Worm (Caenorhabditis elegans): ENCODE measurements around the gene C08E8.5.

Gene C08E8.5

ce11 chrV:18375551-18375950 is 15.8 kb upstream of the C08E8.5 start:
- TF ChIP-seq ztf-29 (GFP tag; IDR thresholded peaks at IDR 0.05) (no peak), T22C8.4 (GFP tag; IDR thresholded peaks at IDR 0.05) (peak; percentile 79), flt-1 (GFP tag; IDR thresholded peaks at IDR 0.05) (no peak)

DNA sequence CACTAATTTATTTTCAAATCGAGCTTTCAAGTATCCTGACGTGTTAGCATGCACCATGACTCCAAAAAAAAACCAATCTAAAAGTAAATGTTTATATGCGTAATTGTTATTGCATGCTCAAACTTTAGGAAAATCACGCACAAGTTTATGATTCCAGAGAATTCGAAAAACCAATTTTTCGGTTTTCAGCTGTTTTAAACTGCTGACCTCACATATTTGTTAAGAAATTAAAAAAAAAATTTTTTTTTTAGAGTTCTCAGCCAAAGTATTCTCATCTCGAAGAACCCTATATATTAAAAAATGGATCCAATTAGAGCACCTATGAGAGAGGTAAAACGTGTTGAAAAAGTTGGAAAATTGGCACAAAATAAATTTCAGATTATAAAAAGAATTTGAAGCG is 14.4 kb upstream of the C08E8.5 start, which contains the start of gene Y51A2B.2:
Y51A2B.2 (plus strand) TSS at position 301 of the 400 bp plus-strand sequence.
- no peak for TF ChIP-seq T22C8.4 (GFP tag; IDR thresholded peaks at IDR 0.05)
- no peak for TF ChIP-seq cog-1 (tag; optimal IDR thresholded peaks at IDR 0.05)
- no peak for TF ChIP-seq ref-1 (GFP tag; conservative IDR thresholded peaks at IDR 0.05)
- no peak for TF ChIP-seq klf-2 (GFP tag; conservative IDR thresholded peaks at IDR 0.05)
- TF ChIP-seq ztf-29 (GFP tag; IDR thresholded peaks at IDR 0.05), result no peak
- TF ChIP-seq flt-1 (GFP tag; IDR thresholded peaks at IDR 0.05), result no peak
- no peak for TF ChIP-seq tab-1 (GFP tag; IDR thresholded peaks at IDR 0.05)
- TF ChIP-seq med-1 (GFP tag; optimal IDR thresholded peaks at IDR 0.05; ENCODE audit: insufficient read depth), result no peak
- TF ChIP-seq ztf-23 (GFP tag; IDR thresholded peaks at IDR 0.05), result no peak

DNA sequence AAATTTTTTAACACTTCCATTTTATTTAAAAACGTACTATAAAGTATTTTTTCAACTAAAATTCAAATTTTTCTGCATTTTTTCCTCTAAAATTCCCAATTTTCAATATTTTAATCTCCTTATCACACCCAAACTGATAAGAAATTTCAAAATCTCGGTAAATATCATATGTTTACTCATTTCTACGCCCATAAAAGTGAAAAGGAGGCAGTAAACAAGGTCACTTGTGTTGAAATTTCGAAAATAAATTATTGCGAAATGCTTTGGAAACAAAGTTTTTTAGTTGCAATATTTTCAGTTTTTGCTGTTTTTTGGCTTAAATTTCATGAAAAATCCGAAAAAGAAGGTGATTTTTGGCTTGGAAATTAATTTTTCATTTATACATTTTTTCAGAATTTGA is 11.8 kb upstream of the C08E8.5 start, which contains the start of gene C08E8.4:
C08E8.4 (plus strand) TSS at position 268 of the 400 bp plus-strand sequence.
- no peak for TF ChIP-seq ztf-29 (GFP tag; IDR thresholded peaks at IDR 0.05)
- no peak for TF ChIP-seq cog-1 (tag; optimal IDR thresholded peaks at IDR 0.05)
- no peak for TF ChIP-seq tab-1 (GFP tag; IDR thresholded peaks at IDR 0.05)
- no peak for TF ChIP-seq ztf-23 (GFP tag; IDR thresholded peaks at IDR 0.05)
- no peak for TF ChIP-seq med-1 (GFP tag; optimal IDR thresholded peaks at IDR 0.05; ENCODE audit: insufficient read depth)
- no peak for TF ChIP-seq ref-1 (GFP tag; conservative IDR thresholded peaks at IDR 0.05)
- no peak for TF ChIP-seq klf-2 (GFP tag; conservative IDR thresholded peaks at IDR 0.05)

DNA sequence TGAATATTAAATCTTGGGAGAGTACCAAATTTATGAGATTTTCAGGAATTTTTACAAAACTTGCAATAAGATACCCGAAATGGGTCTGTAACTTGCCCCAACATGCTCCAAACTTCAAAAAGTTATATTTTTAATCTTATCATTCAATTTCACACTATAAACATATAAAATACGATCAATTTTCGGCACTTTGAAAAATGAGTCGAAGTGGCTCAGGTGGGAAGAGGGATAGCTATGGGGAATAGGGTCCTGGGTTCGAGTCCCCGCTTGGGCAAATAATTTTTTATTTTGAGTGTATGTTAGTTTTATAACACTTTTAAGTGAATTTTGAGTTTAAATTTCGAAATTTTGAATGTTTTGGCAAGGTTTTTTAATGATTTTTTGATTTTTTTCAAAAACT is 11.2 kb upstream of the C08E8.5 start:
- TF ChIP-seq ztf-23 (GFP tag; IDR thresholded peaks at IDR 0.05) (no peak), cog-1 (tag; optimal IDR thresholded peaks at IDR 0.05) (no peak), klf-2 (GFP tag; conservative IDR thresholded peaks at IDR 0.05) (no peak), T22C8.4 (GFP tag; IDR thresholded peaks at IDR 0.05) (no peak), med-1 (GFP tag; optimal IDR thresholded peaks at IDR 0.05; ENCODE audit: insufficient read depth) (no peak), ref-1 (GFP tag; conservative IDR thresholded peaks at IDR 0.05) (no peak), ztf-29 (GFP tag; IDR thresholded peaks at IDR 0.05) (no peak), flt-1 (GFP tag; IDR thresholded peaks at IDR 0.05) (no peak)

ce11 chrV:18368322-18368721 is 8.5 kb upstream of the C08E8.5 start, which contains the start of gene C08E8.6:
TSS of gene C08E8.6 (minus strand) at chrV:18368422.
- no peak for TF ChIP-seq med-1 (GFP tag; optimal IDR thresholded peaks at IDR 0.05; ENCODE audit: insufficient read depth)
- TF ChIP-seq ztf-29 (GFP tag; IDR thresholded peaks at IDR 0.05), result no peak
- no peak for TF ChIP-seq flt-1 (GFP tag; IDR thresholded peaks at IDR 0.05)
- no peak for TF ChIP-seq tab-1 (GFP tag; IDR thresholded peaks at IDR 0.05)
- no peak for TF ChIP-seq ref-1 (GFP tag; conservative IDR thresholded peaks at IDR 0.05)
- no peak for TF ChIP-seq cog-1 (tag; optimal IDR thresholded peaks at IDR 0.05)
- no peak for TF ChIP-seq klf-2 (GFP tag; conservative IDR thresholded peaks at IDR 0.05)
- TF ChIP-seq ztf-23 (GFP tag; IDR thresholded peaks at IDR 0.05), result no peak
- TF ChIP-seq T22C8.4 (GFP tag; IDR thresholded peaks at IDR 0.05), result no peak

DNA sequence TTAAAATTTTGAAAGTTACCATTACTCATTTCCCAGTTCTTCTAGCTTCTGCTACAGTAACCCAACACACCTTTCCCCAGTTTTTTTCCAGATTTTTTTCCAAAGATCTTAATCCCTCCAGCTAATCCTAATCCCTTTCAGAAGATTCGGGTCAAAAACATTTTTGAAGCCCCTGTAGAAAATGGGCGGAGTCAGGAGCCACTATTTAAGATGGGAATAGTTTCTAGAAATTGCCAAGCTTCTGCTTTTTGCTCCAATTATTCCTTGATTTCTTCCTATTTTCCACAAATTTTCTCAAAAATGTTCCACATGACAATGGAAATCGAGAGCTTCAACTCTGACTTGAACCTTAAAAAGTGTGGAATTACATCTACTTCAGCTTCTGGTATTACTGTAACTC is 4.8 kb upstream of the C08E8.5 start, which contains the start of gene C08E8.9:
C08E8.9 (plus strand) TSS at position 301 of the 400 bp plus-strand sequence.
- TF ChIP-seq med-1 (GFP tag; optimal IDR thresholded peaks at IDR 0.05; ENCODE audit: insufficient read depth), result no peak
- TF ChIP-seq T22C8.4 (GFP tag; IDR thresholded peaks at IDR 0.05), result no peak
- no peak for TF ChIP-seq ztf-29 (GFP tag; IDR thresholded peaks at IDR 0.05)

DNA sequence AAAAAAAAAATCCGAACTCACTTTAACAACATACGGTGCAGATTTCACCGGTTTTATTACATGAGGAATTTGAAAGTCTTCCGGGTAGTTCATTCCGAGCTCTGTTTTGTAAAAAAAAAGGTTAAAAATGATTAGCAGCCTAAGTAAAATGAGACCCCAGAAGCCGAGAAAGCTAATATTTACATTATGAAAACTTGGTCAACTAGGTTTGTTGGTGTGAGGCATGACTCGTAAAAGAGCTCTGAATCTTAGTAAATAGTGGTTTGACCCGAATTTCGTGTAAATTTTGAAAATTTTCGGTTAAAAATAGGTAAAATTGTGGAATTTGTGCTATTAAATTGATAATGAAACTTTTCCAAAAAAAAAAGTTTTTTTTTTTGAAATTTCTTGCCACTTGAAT is 2.6 kb upstream of the C08E8.5 start, which contains the start of gene C08E8.1:
C08E8.1 (minus strand) TSS at position 101 of the 400 bp plus-strand sequence.
- TF ChIP-seq med-1 (GFP tag; optimal IDR thresholded peaks at IDR 0.05; ENCODE audit: insufficient read depth) (no peak), T22C8.4 (GFP tag; IDR thresholded peaks at IDR 0.05) (no peak), ztf-23 (GFP tag; IDR thresholded peaks at IDR 0.05) (no peak), klf-2 (GFP tag; conservative IDR thresholded peaks at IDR 0.05) (no peak), ztf-29 (GFP tag; IDR thresholded peaks at IDR 0.05) (no peak)

DNA sequence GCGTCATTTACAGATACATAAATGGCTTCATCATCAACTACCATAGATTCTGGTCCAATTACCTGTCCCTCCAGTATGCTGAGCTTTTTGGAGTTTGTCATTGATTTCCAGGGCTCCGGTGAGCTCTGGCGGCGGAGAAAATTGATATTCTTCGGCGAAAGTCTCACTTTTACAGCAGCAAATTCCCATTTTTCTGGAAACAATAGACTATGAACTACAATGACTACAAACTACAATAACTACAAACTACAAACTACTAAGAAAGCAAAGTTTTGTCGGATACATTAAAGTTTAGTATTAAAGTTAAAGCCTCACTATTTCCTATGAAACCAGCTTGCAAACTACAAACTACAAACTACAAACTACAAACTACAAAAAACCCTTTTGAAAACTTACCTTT is 4.0 kb downstream of the C08E8.5 start, which contains the start of gene C08E8.2:
C08E8.2 (minus strand) TSS at position 101 of the 400 bp plus-strand sequence.
- no peak for TF ChIP-seq T22C8.4 (GFP tag; IDR thresholded peaks at IDR 0.05)
- TF ChIP-seq med-1 (GFP tag; optimal IDR thresholded peaks at IDR 0.05; ENCODE audit: insufficient read depth), result no peak
- TF ChIP-seq ztf-23 (GFP tag; IDR thresholded peaks at IDR 0.05), result no peak
- TF ChIP-seq ztf-29 (GFP tag; IDR thresholded peaks at IDR 0.05), result no peak
- no peak for TF ChIP-seq ref-1 (GFP tag; conservative IDR thresholded peaks at IDR 0.05)
- TF ChIP-seq tab-1 (GFP tag; IDR thresholded peaks at IDR 0.05), result no peak
- TF ChIP-seq klf-2 (GFP tag; conservative IDR thresholded peaks at IDR 0.05), result no peak
- TF ChIP-seq flt-1 (GFP tag; IDR thresholded peaks at IDR 0.05), result no peak
- no peak for TF ChIP-seq cog-1 (tag; optimal IDR thresholded peaks at IDR 0.05)

DNA sequence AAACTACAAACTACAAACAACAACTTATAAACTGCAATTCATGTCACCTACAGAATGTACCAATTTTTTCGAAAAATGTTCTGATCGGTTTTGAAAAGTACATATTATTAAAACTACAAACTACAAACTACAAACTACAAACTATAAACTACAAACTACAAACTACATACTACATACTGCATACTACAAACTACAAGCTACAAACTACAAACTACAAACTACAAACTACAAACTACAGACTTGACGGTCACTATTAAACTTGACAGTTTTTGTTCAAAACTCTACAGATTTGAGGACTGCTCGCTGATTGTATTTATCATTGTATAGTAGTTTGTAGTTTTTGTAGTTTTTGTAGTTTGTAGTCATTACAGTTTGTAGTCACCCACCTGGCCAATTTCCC is 5.5 kb downstream of the C08E8.5 start:
- TF ChIP-seq tab-1 (GFP tag; IDR thresholded peaks at IDR 0.05) (no peak), cog-1 (tag; optimal IDR thresholded peaks at IDR 0.05) (no peak), ztf-23 (GFP tag; IDR thresholded peaks at IDR 0.05) (no peak)

DNA sequence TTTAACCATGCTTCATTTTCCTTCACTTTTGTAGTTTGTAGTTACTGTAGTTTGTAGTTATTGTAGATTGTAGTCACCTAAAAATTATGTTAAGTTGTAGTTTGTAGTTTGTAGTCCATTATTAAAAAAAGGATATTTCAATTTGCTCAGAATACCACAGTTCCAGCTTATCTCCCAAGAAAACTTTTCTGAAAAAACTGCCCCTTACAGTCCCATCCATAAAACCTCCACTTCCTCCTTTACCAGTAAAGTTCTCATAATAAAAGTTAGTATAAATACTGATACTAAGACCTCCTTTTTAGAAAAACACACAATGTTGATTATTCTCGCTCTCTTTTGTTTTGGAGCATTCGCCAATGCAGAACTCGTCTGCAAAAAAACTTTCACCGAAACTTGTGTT is 9.1 kb downstream of the C08E8.5 start, which contains the start of gene C08E8.11:
C08E8.11 (plus strand) TSS at position 301 of the 400 bp plus-strand sequence.
- TF ChIP-seq ref-1 (GFP tag; conservative IDR thresholded peaks at IDR 0.05) (no peak), klf-2 (GFP tag; conservative IDR thresholded peaks at IDR 0.05) (no peak), flt-1 (GFP tag; IDR thresholded peaks at IDR 0.05) (no peak), ztf-23 (GFP tag; IDR thresholded peaks at IDR 0.05) (no peak), cog-1 (tag; optimal IDR thresholded peaks at IDR 0.05) (no peak), T22C8.4 (GFP tag; IDR thresholded peaks at IDR 0.05) (no peak), med-1 (GFP tag; optimal IDR thresholded peaks at IDR 0.05; ENCODE audit: insufficient read depth) (no peak), tab-1 (GFP tag; IDR thresholded peaks at IDR 0.05) (no peak), ztf-29 (GFP tag; IDR thresholded peaks at IDR 0.05) (no peak)

Data from whole organism, midembryonic.